Fruit fly (Drosophila melanogaster) whole organism, wandering third instar larva: Measurements from ENCODE around the gene CG31697.

Experiments
- CG32264 ChIP-seq: fragments of 200-800 bp; sonication (Bioruptor generic); optimal IDR thresholded peaks from 2 replicates; lab custom pipeline; 2016; ENCODE audit warnings: missing biosample characterization, missing genetic modification characterization
- CrebA ChIP-seq: fragments of 200-800 bp; sonication (Bioruptor generic); optimal IDR thresholded peaks from 2 replicates; lab custom pipeline; 2016; ENCODE audit warnings: missing biosample characterization, mild to moderate bottlenecking, missing genetic modification characterization, borderline replicate concordance
- Dfd ChIP-seq: fragments of >200 bp; optimal IDR thresholded peaks from 2 replicates; lab custom pipeline; 2017; ENCODE audit warnings: missing biosample characterization, missing genetic modification characterization
- Dif ChIP-seq: fragments of 200-275, 200-300 bp; sonication (Bioruptor generic); optimal IDR thresholded peaks from 2 replicates; lab custom pipeline; 2018; ENCODE audit warnings: missing biosample characterization, missing genetic modification characterization; ENCODE audit not compliant: partially characterized antibody
- HLH106 ChIP-seq: fragments of 200-800 bp; optimal IDR thresholded peaks from 3 replicates; lab custom pipeline; 2019; ENCODE audit warnings: missing biosample characterization, mild to moderate bottlenecking, missing genetic modification characterization, moderate library complexity
- Hnf4 ChIP-seq: fragments of 200-800 bp; sonication (Bioruptor generic); optimal IDR thresholded peaks from 2 replicates; lab custom pipeline; 2016; ENCODE audit warnings: missing biosample characterization, mild to moderate bottlenecking, missing genetic modification characterization
- Hr78 ChIP-seq: fragments of >200 bp; optimal IDR thresholded peaks from 2 replicates; lab custom pipeline; 2017; ENCODE audit warnings: missing biosample characterization, missing genetic modification characterization
- Hr83 ChIP-seq: fragments of 200-300 bp; sonication (Bioruptor generic); optimal IDR thresholded peaks from 2 replicates; lab custom pipeline; 2016; ENCODE audit warnings: missing biosample characterization, mild to moderate bottlenecking, missing genetic modification characterization, moderate library complexity; ENCODE audit not compliant: poor library complexity, severe bottlenecking
- Jra ChIP-seq: sonication (Bioruptor generic); optimal IDR thresholded peaks from 2 replicates; lab custom pipeline; 2016; ENCODE audit warnings: missing biosample characterization, missing genetic modification characterization
- Mio ChIP-seq: sonication (Bioruptor generic); optimal IDR thresholded peaks from 2 replicates; lab custom pipeline; 2016; ENCODE audit warnings: missing biosample characterization, missing genetic modification characterization
- Myc ChIP-seq: fragments of >200 bp; optimal IDR thresholded peaks from 2 replicates; lab custom pipeline; 2017
- N ChIP-seq: fragments of >200 bp; optimal IDR thresholded peaks from 2 replicates; lab custom pipeline; 2018; ENCODE audit warnings: missing biosample characterization, missing external identifiers, missing genetic modification characterization
- Rel ChIP-seq, 2 experiments: fragments of 200-800 bp; sonication (Bioruptor generic) in 1 of 2; optimal IDR thresholded peaks; 2 replicates in 1 of 2; 3 replicates in 1 of 2; lab custom pipeline; 2016 to 2019; ENCODE audit warnings: mild to moderate bottlenecking in 2 of 2, missing biosample characterization in 2 of 2, missing genetic modification characterization in 2 of 2, moderate library complexity in 1 of 2
- Sp1 ChIP-seq: fragments of 200-800 bp; sonication (Bioruptor generic); optimal IDR thresholded peaks from 3 replicates; lab custom pipeline; 2019; ENCODE audit warnings: missing biosample characterization, mild to moderate bottlenecking, missing genetic modification characterization, moderate library complexity
- Vsx2 ChIP-seq: fragments of 200-300, 225-300 bp; sonication (Bioruptor generic); optimal IDR thresholded peaks from 2 replicates; lab custom pipeline; 2018; ENCODE audit warnings: missing biosample characterization, missing genetic modification characterization; ENCODE audit not compliant: partially characterized antibody
- br ChIP-seq: fragments of 200-800 bp; sonication (Bioruptor generic); optimal IDR thresholded peaks from 2 replicates; lab custom pipeline; 2016; ENCODE audit warnings: missing biosample characterization, missing genetic modification characterization
- brk ChIP-seq: fragments of 200-800 bp; sonication (Bioruptor generic); optimal IDR thresholded peaks from 2 replicates; lab custom pipeline; 2016; ENCODE audit warnings: missing biosample characterization, mild to moderate bottlenecking, missing genetic modification characterization
- dl ChIP-seq, 2 experiments: fragments of 175-275, 200-275 bp in 1 of 2; fragments of 200-275 bp in 1 of 2; sonication (Bioruptor generic); optimal IDR thresholded peaks; lab custom pipeline; 2018; ENCODE audit warnings: mild to moderate bottlenecking in 2 of 2, missing biosample characterization in 2 of 2, missing genetic modification characterization in 2 of 2, moderate library complexity in 2 of 2; ENCODE audit not compliant: partially characterized antibody in 2 of 2, insufficient read depth in 1 of 2
- dmrt93B ChIP-seq: fragments of 200-800 bp; sonication (Bioruptor generic); optimal IDR thresholded peaks from 2 replicates; lab custom pipeline; 2018; ENCODE audit warnings: missing biosample characterization, mild to moderate bottlenecking, missing genetic modification characterization
- dsf ChIP-seq: sonication (Bioruptor generic); optimal IDR thresholded peaks from 2 replicates; lab custom pipeline; 2016; ENCODE audit warnings: missing biosample characterization, missing genetic modification characterization, borderline replicate concordance
- ey ChIP-seq: fragments of 200-800 bp; sonication (Bioruptor generic); optimal IDR thresholded peaks from 2 replicates; lab custom pipeline; 2016; ENCODE audit warnings: missing biosample characterization, missing genetic modification characterization
- foxo ChIP-seq, 2 experiments: fragments of 200-800 bp; sonication (Bioruptor generic); optimal IDR thresholded peaks; 2 replicates in 1 of 2; 3 replicates in 1 of 2; lab custom pipeline; 2016 to 2017; ENCODE audit warnings: missing biosample characterization in 2 of 2, missing genetic modification characterization in 2 of 2
- fru ChIP-seq: fragments of 200-800 bp; sonication (Bioruptor generic); optimal IDR thresholded peaks from 3 replicates; lab custom pipeline; 2016; ENCODE audit warnings: missing biosample characterization, mild to moderate bottlenecking, missing genetic modification characterization
- h ChIP-seq: fragments of 200-800 bp; sonication (Bioruptor generic); optimal IDR thresholded peaks from 3 replicates; lab custom pipeline; 2016; ENCODE audit warnings: missing biosample characterization, mild to moderate bottlenecking, missing genetic modification characterization
- jim ChIP-seq: fragments of 175-275, 200-325 bp; sonication (Bioruptor generic); optimal IDR thresholded peaks from 2 replicates; lab custom pipeline; 2016; ENCODE audit warnings: missing biosample characterization, mild to moderate bottlenecking, missing genetic modification characterization
- lola ChIP-seq: fragments of >200 bp; optimal IDR thresholded peaks from 2 replicates; lab custom pipeline; 2017; ENCODE audit warnings: missing biosample characterization, missing genetic modification characterization
- pan ChIP-seq: fragments of >200 bp; optimal IDR thresholded peaks from 2 replicates; lab custom pipeline; 2017
- psq ChIP-seq: fragments of 200-800 bp; sonication (Bioruptor generic); optimal IDR thresholded peaks from 3 replicates; lab custom pipeline; 2017; ENCODE audit warnings: missing biosample characterization, mild to moderate bottlenecking, missing genetic modification characterization, moderate library complexity
- rgr ChIP-seq: fragments of 200-800 bp; sonication (Bioruptor generic); optimal IDR thresholded peaks from 3 replicates; lab custom pipeline; 2016; ENCODE audit warnings: missing biosample characterization, mild to moderate bottlenecking, missing genetic modification characterization
- sage ChIP-seq: fragments of 200-800 bp; sonication (Bioruptor generic); optimal IDR thresholded peaks from 2 replicates; lab custom pipeline; 2016; ENCODE audit warnings: missing biosample characterization, mild to moderate bottlenecking, missing genetic modification characterization
- sv ChIP-seq: fragments of 200-800 bp; sonication (Bioruptor generic); optimal IDR thresholded peaks from 3 replicates; lab custom pipeline; 2016; ENCODE audit warnings: missing biosample characterization, missing genetic modification characterization
- tai ChIP-seq: sonication (Bioruptor generic); optimal IDR thresholded peaks from 2 replicates; lab custom pipeline; 2016; ENCODE audit warnings: missing biosample characterization, missing genetic modification characterization
- usp ChIP-seq: fragments of >200 bp; optimal IDR thresholded peaks from 2 replicates; lab custom pipeline; 2017; ENCODE audit warnings: missing biosample characterization, missing genetic modification characterization
- woc ChIP-seq: sonication (Bioruptor generic); optimal IDR thresholded peaks from 2 replicates; lab custom pipeline; 2016; ENCODE audit warnings: missing biosample characterization, mild to moderate bottlenecking, missing genetic modification characterization

CG31697 gene

dm6 chr2L:19512184-19512583, 23.1 kb upstream of the CG31697 start:
- no peak for TF ChIP-seq Hr78

DNA sequence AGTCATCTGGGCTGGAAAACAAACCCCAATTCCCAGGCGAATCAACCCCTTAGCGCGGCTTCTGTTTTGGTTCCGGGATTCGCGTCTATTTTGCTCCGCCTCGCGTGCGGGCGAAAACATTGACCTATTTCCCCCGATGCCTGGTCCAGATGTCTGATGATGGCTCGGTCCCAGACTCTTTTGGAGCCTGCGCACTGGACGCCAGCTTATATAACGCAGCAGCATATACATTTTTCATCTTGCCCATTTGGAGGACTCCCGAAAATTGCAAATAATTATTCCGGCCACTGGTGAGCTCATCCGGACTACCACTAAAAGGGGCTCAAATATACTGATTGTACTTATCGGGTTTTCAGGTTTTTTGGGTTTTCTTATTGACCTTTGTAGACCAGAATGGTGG, 19.2 kb upstream of the CG31697 start:
- no peak for TF ChIP-seq CG32264 (GFP tag; lab: Kevin White, UChicago)
- TF ChIP-seq psq (GFP tag; lab: Kevin White, UChicago): peak; percentile 34
- TF ChIP-seq jim: no peak
- TF ChIP-seq Vsx2: no peak

DNA sequence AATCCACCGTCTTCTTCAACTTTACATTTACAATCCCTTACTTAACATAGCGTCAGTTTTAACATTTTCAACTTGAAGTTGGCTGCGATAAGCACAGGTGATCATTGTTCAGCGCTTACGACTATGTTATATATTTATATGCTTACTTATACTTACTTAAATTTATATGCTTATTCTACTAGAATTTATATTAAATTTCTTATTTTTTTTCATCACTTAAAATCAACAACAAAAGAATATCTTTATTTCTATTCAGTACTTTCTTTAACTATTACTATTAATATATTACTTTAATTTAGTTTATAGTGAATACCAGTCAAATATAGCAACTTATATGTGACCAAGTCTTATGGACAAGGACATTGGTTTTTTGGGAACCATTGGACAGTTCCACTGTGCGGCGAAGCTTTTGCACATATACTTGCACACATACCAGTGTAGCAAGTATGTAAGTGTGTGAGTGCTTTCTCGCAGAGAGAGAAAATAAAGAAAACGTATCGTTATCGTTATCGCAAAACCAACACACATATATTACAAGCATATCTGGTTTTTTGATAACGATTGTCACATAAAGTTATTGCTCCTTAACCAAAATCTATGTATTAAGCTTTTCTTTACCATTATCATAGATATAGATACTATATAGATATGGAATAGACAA, 18.0 kb upstream of the CG31697 start, which contains the start of gene Hasp:
Gene Hasp, minus strand, starts transcription at position 51 of the 661 bp plus-strand sequence.
- TF ChIP-seq HLH106 (tag; lab: Kevin White, UChicago): peak; percentile 17
- TF ChIP-seq Hr83: no peak
- TF ChIP-seq dmrt93B (GFP tag; lab: Kevin White, UChicago): no peak

DNA sequence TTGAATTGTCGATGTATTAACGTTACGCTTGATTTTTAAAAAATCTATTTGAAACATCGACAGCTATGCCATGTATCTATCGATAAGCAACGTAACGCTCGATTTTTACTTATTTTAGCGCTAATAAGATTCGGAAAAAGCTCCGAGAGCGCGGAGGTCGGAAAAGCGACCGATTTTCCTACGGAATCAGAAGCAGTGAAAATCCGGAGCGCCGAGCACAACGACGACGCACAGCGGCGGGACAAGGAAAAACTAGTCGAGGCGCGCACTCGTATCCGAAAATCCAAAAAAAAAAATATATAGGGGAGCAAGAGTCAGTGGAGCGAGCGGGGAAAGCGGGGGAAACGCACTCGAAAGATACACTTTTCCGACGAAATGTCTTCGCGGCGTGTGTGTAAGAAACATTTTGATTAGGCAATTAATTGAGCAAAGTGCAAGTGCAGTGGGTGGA, 16.6 kb upstream of the CG31697 start, which contains the start of gene CG10132:
Gene CG10132, plus strand, starts transcription at position 189 of the 451 bp plus-strand sequence.
- TF ChIP-seq woc (no peak), tai (GFP tag; lab: Kevin White, UChicago) (no peak), Dfd (GFP tag; lab: Kevin White, UChicago) (no peak), Mio (GFP tag; lab: Kevin White, UChicago) (no peak), brk (GFP tag; lab: Kevin White, UChicago) (no peak), CrebA (no peak), usp (GFP tag; lab: Kevin White, UChicago) (no peak), Dif (GFP tag; lab: Kevin White, UChicago) (no peak), ey (GFP tag; lab: Kevin White, UChicago) (no peak), Rel (GFP tag; optimal IDR thresholded peaks at IDR 0.05; lab: Kevin White, UChicago) (no peak), Rel (tag; optimal IDR thresholded peaks at IDR 0.05; lab: Kevin White, UChicago) (no peak), Sp1 (GFP tag; lab: Kevin White, UChicago) (no peak), dsf (GFP tag; lab: Kevin White, UChicago) (no peak), pan (lab: Kevin White, UChicago) (no peak)

DNA sequence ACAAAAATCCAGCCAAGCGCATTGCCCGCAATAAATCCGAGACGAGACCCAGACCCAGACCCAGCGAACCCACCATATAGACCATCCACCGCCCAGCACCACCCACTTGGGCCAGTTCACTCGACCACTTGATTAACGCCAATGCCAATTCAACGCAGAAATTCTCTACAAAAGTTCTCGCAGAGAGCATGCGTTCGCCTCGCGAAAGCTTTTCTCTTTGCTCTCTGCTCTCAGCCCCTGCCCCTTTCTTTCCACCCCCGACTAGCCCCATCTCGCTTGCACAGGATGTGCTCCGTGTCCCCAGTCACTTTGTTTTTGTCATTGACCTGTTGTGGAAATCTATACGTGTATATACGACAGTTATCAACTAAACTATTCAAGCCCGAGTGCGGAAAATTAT, 15.6 kb upstream of the CG31697 start:
- TF ChIP-seq sage (no peak), lola (GFP tag; lab: Kevin White, UChicago) (no peak)

DNA sequence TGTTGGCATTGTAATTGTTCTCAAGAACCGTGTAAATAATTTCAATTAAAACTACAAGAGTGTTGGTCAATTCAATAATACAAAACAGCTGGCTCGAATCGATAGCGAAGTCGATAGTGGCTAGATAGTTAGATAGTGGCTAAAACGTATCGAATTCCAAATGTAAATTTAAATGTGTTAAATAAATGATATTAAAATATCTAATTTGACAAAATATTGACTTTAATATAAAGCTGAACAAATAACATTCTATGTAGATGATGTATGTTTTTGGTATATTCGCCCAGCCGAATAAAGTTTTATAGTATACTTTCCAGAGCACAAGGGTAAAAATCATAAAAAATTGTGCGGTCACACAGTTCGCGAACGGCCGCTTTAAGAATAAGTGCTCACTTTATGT, 8.9 kb upstream of the CG31697 start, which contains the start of the genes Dpm1 and CG10137:
Gene Dpm1, minus strand, starts transcription at position 53 of the 400 bp plus-strand sequence.
Gene CG10137, plus strand, starts transcription at position 371 of the 400 bp plus-strand sequence.
- TF ChIP-seq Myc (lab: Kevin White, UChicago): peak; percentile 51
- TF ChIP-seq foxo (GFP tag; optimal IDR thresholded peaks at IDR 0.05; lab: Kevin White, UChicago): no peak
- no peak for TF ChIP-seq br (GFP tag; lab: Kevin White, UChicago)
- TF ChIP-seq h: peak; percentile 25
- TF ChIP-seq sage: peak; percentile 30
- TF ChIP-seq N (GFP tag; lab: Kevin White, UChicago): no peak
- no peak for TF ChIP-seq Sp1 (GFP tag; lab: Kevin White, UChicago)
- TF ChIP-seq Hr83: no peak
- peak; percentile 19 for TF ChIP-seq rgr (GFP tag; lab: Kevin White, UChicago)

DNA sequence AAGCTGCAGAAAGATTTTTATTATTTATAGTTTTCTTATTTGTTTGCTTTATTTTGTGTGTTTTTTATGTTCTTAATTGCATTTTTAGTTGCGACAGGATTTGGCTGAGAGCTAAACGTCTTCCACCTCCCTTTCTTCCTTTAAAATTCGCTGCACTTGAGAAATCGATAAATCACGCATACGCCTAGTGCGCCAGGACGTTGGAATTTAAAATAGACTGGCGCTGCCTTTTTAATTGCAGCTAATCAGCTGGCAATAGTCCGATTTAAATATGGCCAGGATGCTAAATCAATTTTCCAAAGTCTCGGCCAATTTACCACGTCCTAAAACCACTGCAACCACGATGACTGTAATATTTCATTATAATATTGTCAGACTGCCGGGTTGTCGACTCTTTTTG, 8.4 kb upstream of the CG31697 start:
- no peak for TF ChIP-seq N (GFP tag; lab: Kevin White, UChicago)
- no peak for TF ChIP-seq dl (GFP tag; optimal IDR thresholded peaks at IDR 0.05; lab: Kevin White, UChicago; ENCODE audit: insufficient read depth in 1 of 2, partially characterized antibody in 2 of 2)
- TF ChIP-seq Jra (GFP tag; lab: Kevin White, UChicago): no peak
- TF ChIP-seq sv (GFP tag; lab: Kevin White, UChicago): no peak
- TF ChIP-seq Dif (GFP tag; lab: Kevin White, UChicago): no peak
- no peak for TF ChIP-seq fru
- TF ChIP-seq Hnf4 (GFP tag; lab: Kevin White, UChicago): no peak
